Worm (Caenorhabditis elegans) whole organism, late embryonic: Measurements from ENCODE around the gene alh-12.

Experiments
- C38D4.7 ChIP-seq: fragments of 200-800 bp; sonication (Bioruptor generic); optimal IDR thresholded peaks from 2 replicates; lab custom pipeline; 2018; ENCODE audit warnings: mild to moderate bottlenecking, missing genetic modification characterization, moderate library complexity, missing compliant biosample characterization
- F13H6.1 ChIP-seq: sonication (generic microtip); optimal IDR thresholded peaks from 2 replicates; lab custom pipeline; 2016; ENCODE audit warnings: missing genetic modification characterization, missing compliant biosample characterization
- K02D7.2 ChIP-seq: sonication (generic microtip); optimal IDR thresholded peaks from 2 replicates; lab custom pipeline; 2017; ENCODE audit warnings: mild to moderate bottlenecking, missing genetic modification characterization, missing compliant biosample characterization
- K09A11.1 ChIP-seq: sonication (generic microtip); optimal IDR thresholded peaks from 2 replicates; lab custom pipeline; 2017; ENCODE audit warnings: antibody characterized with exemption, mild to moderate bottlenecking, missing genetic modification characterization, missing compliant biosample characterization; ENCODE audit not compliant: insufficient read depth
- T23F11.4 ChIP-seq: fragments of 200-800 bp; sonication (Bioruptor generic); optimal IDR thresholded peaks from 2 replicates; lab custom pipeline; 2018; ENCODE audit warnings: mild to moderate bottlenecking, missing genetic modification characterization, missing compliant biosample characterization
- ama-1 ChIP-seq: fragments of 150-350 bp; optimal IDR thresholded peaks from 2 replicates; lab custom pipeline; 2014
- ceh-14 ChIP-seq: sonication (generic microtip); optimal IDR thresholded peaks from 2 replicates; lab custom pipeline; 2016; ENCODE audit warnings: missing genotype, missing genetic modification characterization, missing compliant biosample characterization
- ceh-2 ChIP-seq: sonication (generic microtip); optimal IDR thresholded peaks from 2 replicates; lab custom pipeline; 2016; ENCODE audit warnings: missing genotype, missing genetic modification characterization, missing compliant biosample characterization
- ceh-24 ChIP-seq: sonication (generic microtip); optimal IDR thresholded peaks from 2 replicates; lab custom pipeline; 2016; ENCODE audit warnings: mild to moderate bottlenecking, missing genetic modification characterization, missing compliant biosample characterization
- ceh-30 ChIP-seq: fragments of 150-350 bp; optimal IDR thresholded peaks from 2 replicates; lab custom pipeline; 2014; ENCODE audit warnings: missing biosample characterization, missing genetic modification characterization
- ceh-31 ChIP-seq: sonication (generic microtip); optimal IDR thresholded peaks from 2 replicates; lab custom pipeline; 2016; ENCODE audit warnings: missing genetic modification characterization, missing compliant biosample characterization
- ceh-34 ChIP-seq: sonication (generic microtip); optimal IDR thresholded peaks from 2 replicates; lab custom pipeline; 2016; ENCODE audit warnings: mild to moderate bottlenecking, missing genetic modification characterization, missing compliant biosample characterization
- ceh-45 ChIP-seq: fragments of 200-800 bp; sonication (Bioruptor generic); IDR thresholded peaks from 2 replicates; pipeline ENCODE4 v1.3.6; 2022; ENCODE audit warnings: missing genetic modification reagents, missing genetic modification characterization, missing compliant biosample characterization
- ceh-6 ChIP-seq: fragments of 200-800 bp; sonication (Bioruptor generic); optimal IDR thresholded peaks from 2 replicates; lab custom pipeline; 2018; ENCODE audit warnings: mild to moderate bottlenecking, missing genetic modification characterization, missing compliant biosample characterization
- ceh-9 ChIP-seq: sonication (generic microtip); optimal IDR thresholded peaks from 2 replicates; lab custom pipeline; 2016; ENCODE audit warnings: mild to moderate bottlenecking, missing genetic modification characterization, inconsistent platforms, missing compliant biosample characterization
- che-1 ChIP-seq: sonication (generic microtip); optimal IDR thresholded peaks from 2 replicates; lab custom pipeline; 2016; ENCODE audit warnings: mild to moderate bottlenecking, missing genetic modification characterization, missing compliant biosample characterization
- elt-4 ChIP-seq: sonication (generic microtip); optimal IDR thresholded peaks from 2 replicates; lab custom pipeline; 2016; ENCODE audit warnings: missing genetic modification characterization, missing compliant biosample characterization
- ets-4 ChIP-seq: sonication (generic microtip); optimal IDR thresholded peaks from 2 replicates; lab custom pipeline; 2016; ENCODE audit warnings: missing genetic modification characterization, missing compliant biosample characterization
- eyg-1 ChIP-seq: sonication (generic microtip); optimal IDR thresholded peaks from 2 replicates; lab custom pipeline; 2016; ENCODE audit warnings: missing genotype, missing genetic modification characterization, missing compliant biosample characterization
- fax-1 ChIP-seq: sonication (generic microtip); optimal IDR thresholded peaks from 2 replicates; lab custom pipeline; 2016; ENCODE audit warnings: missing genotype, missing genetic modification characterization, missing compliant biosample characterization
- fkh-10 ChIP-seq: fragments of 150-350 bp; optimal IDR thresholded peaks from 2 replicates; lab custom pipeline; 2014; ENCODE audit warnings: missing biosample characterization, missing genetic modification reagents, missing genetic modification characterization
- fkh-6 ChIP-seq: sonication (generic microtip); optimal IDR thresholded peaks from 2 replicates; lab custom pipeline; 2016; ENCODE audit warnings: missing genetic modification characterization, missing compliant biosample characterization
- gmeb-2 ChIP-seq: sonication (generic microtip); optimal IDR thresholded peaks from 2 replicates; lab custom pipeline; 2016; ENCODE audit warnings: missing genetic modification characterization, inconsistent platforms, missing compliant biosample characterization
- hlh-13 ChIP-seq: fragments of 200-800 bp; sonication (Bioruptor generic); optimal IDR thresholded peaks from 2 replicates; lab custom pipeline; 2018; ENCODE audit warnings: mild to moderate bottlenecking, missing genetic modification characterization, missing compliant biosample characterization
- hlh-30 ChIP-seq: sonication (generic microtip); optimal IDR thresholded peaks from 2 replicates; lab custom pipeline; 2017; ENCODE audit warnings: antibody characterized with exemption, missing genetic modification characterization, missing compliant biosample characterization; ENCODE audit not compliant: insufficient read depth
- lim-6 ChIP-seq: sonication (generic microtip); optimal IDR thresholded peaks from 2 replicates; lab custom pipeline; 2016; ENCODE audit warnings: missing genetic modification characterization, missing compliant biosample characterization
- nfya-1 ChIP-seq: sonication (generic microtip); optimal IDR thresholded peaks from 2 replicates; lab custom pipeline; 2017; ENCODE audit warnings: missing genetic modification characterization, mild to moderate bottlenecking, missing compliant biosample characterization, antibody characterized with exemption, moderate library complexity
- nhr-11 ChIP-seq: fragments of 150-350 bp; optimal IDR thresholded peaks from 2 replicates; lab custom pipeline; 2014; ENCODE audit warnings: missing biosample characterization, missing genetic modification characterization
- nhr-232 ChIP-seq: sonication (generic microtip); optimal IDR thresholded peaks from 2 replicates; lab custom pipeline; 2016; ENCODE audit warnings: missing genetic modification characterization, missing compliant biosample characterization
- npax-4 ChIP-seq: sonication (generic microtip); optimal IDR thresholded peaks from 2 replicates; lab custom pipeline; 2016; ENCODE audit warnings: missing genetic modification characterization, missing compliant biosample characterization
- pag-3 ChIP-seq: sonication (generic microtip); optimal IDR thresholded peaks from 2 replicates; lab custom pipeline; 2016; ENCODE audit warnings: missing compliant biosample characterization, missing genetic modification characterization, borderline replicate concordance
- ref-2 ChIP-seq: sonication (generic microtip); optimal IDR thresholded peaks from 2 replicates; lab custom pipeline; 2016; ENCODE audit warnings: missing genetic modification characterization, missing compliant biosample characterization
- sdc-2 ChIP-seq: sonication (generic microtip); optimal IDR thresholded peaks from 2 replicates; lab custom pipeline; 2016; ENCODE audit warnings: missing genotype, missing genetic modification characterization, missing compliant biosample characterization
- sox-2 ChIP-seq: fragments of 200-800 bp; sonication (Bioruptor generic); IDR thresholded peaks from 2 replicates; pipeline ENCODE4 v1.3.6; 2022; ENCODE audit warnings: missing genetic modification reagents, missing genetic modification characterization, missing compliant biosample characterization
- sox-4 ChIP-seq: sonication (generic microtip); optimal IDR thresholded peaks from 2 replicates; lab custom pipeline; 2017; ENCODE audit warnings: mild to moderate bottlenecking, missing genetic modification characterization, inconsistent platforms, missing compliant biosample characterization
- syd-9 ChIP-seq: sonication (generic microtip); optimal IDR thresholded peaks from 2 replicates; lab custom pipeline; 2016; ENCODE audit warnings: mild to moderate bottlenecking, missing genetic modification characterization, moderate library complexity, missing compliant biosample characterization
- unc-86 ChIP-seq: sonication (generic microtip); optimal IDR thresholded peaks from 2 replicates; lab custom pipeline; 2016; ENCODE audit warnings: missing genetic modification characterization, missing compliant biosample characterization
- ztf-16 ChIP-seq: sonication (generic microtip); optimal IDR thresholded peaks from 2 replicates; lab custom pipeline; 2017; ENCODE audit warnings: missing genetic modification characterization, missing compliant biosample characterization

alh-12 gene

ce11 chrIII:7489055-7489534 lies 35.2 kb downstream of the alh-12 start, which contains the start of gene mup-4:
mup-4 (minus strand) TSS chrIII:7489105.
- TF ChIP-seq ceh-9 (tag; lab: Kevin White, UChicago) (no peak), ceh-45 (GFP tag; lab: Robert Waterston, UW) (no peak), nfya-1 (tag; lab: Kevin White, UChicago) (peak; percentile 18), ceh-6 (GFP tag; lab: Kevin White, UChicago) (no peak), ceh-31 (tag; lab: Kevin White, UChicago) (no peak)

DNA sequence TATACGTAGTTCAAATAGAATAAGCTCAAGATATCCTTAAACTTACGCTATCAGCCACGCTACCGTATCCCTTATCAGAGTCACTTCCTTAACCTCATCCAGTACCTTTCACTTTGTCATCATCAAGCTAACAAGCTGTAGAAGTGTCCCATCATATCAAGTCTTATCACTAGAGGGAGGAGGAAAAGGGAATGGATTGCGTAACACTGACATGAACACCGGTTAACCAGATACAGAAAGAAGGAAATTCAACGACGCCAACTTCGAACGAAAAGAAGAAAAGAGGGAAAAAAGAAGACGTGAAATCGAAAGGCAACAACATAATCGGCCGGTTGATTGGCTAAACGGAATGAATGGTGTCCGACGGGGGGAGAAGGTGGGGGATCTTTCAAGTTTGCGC lies 36.2 kb downstream of the alh-12 start:
- no peak for TF ChIP-seq gmeb-2 (tag; lab: Kevin White, UChicago)
- TF ChIP-seq ref-2 (tag; lab: Kevin White, UChicago), result peak; percentile 33
- TF ChIP-seq, all 69 proteins: peak for 1

- TF ChIP-seq sdc-2 (tag; lab: Kevin White, UChicago) (no peak), che-1 (no peak), lim-6 (no peak), syd-9 (tag; lab: Kevin White, UChicago) (no peak), sox-2 (GFP tag; lab: Robert Waterston, UW) (no peak), K02D7.2 (tag; lab: Kevin White, UChicago) (no peak), ceh-30 (tag; lab: Kevin White, UChicago) (no peak), ceh-14 (tag; lab: Kevin White, UChicago) (no peak), nhr-11 (tag; lab: Kevin White, UChicago) (no peak), gmeb-2 (tag; lab: Kevin White, UChicago) (no peak), unc-86 (no peak), nfya-1 (tag; lab: Kevin White, UChicago) (no peak), hlh-30 (tag; lab: Kevin White, UChicago) (no peak), ceh-34 (tag; lab: Kevin White, UChicago) (no peak), pag-3 (no peak)
- TF ChIP-seq, all 69 proteins: peak for 0
Measured at ce11 chrIII:7491931-7492330, 38.1 kb downstream of the alh-12 start.

DNA sequence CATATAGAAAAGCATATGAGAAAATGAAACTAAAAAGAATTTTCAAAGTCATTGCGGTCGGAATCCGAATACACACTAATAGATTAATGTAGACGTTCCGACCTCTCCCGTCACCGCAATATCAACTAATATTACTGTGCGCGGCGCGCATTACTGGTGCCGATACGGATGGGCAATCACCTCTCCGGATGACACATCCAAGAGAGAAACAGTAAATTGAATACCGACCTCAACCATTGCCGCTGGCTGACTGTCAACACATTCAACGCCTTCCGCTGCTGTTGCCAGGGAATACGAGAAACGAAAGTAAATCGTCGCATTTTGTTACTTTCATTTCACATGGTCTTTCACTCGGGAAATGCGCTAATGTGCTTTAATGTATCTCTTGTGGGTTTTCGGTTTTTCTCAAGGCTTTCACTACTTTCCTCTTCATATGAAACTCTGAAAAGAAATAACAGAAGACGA lies 41.0 kb downstream of the alh-12 start:
- TF ChIP-seq sdc-2 (tag; lab: Kevin White, UChicago) (no peak), ama-1 (lab: Kevin White, UChicago) (peak; percentile 51), ceh-24 (tag; lab: Kevin White, UChicago) (no peak), ceh-2 (tag; lab: Kevin White, UChicago) (no peak)

ce11 chrIII:7495616-7496146 lies 41.8 kb downstream of the alh-12 start:
- no peak for TF ChIP-seq ceh-14 (tag; lab: Kevin White, UChicago)
- TF ChIP-seq ets-4 (tag; lab: Kevin White, UChicago), result no peak

- TF ChIP-seq ceh-6 (GFP tag; lab: Kevin White, UChicago) (no peak), F13H6.1 (tag; lab: Kevin White, UChicago) (no peak), ceh-31 (tag; lab: Kevin White, UChicago) (no peak), fkh-6 (no peak), nhr-11 (tag; lab: Kevin White, UChicago) (no peak), pag-3 (no peak), nhr-232 (tag; lab: Kevin White, UChicago) (no peak), T23F11.4 (GFP tag; lab: Kevin White, UChicago) (no peak), ref-2 (tag; lab: Kevin White, UChicago) (no peak)
Measured at ce11 chrIII:7497782-7498266, 44.0 kb downstream of the alh-12 start, which contains the start of gene cgh-1. cgh-1 (minus strand) TSS chrIII:7497832.

DNA sequence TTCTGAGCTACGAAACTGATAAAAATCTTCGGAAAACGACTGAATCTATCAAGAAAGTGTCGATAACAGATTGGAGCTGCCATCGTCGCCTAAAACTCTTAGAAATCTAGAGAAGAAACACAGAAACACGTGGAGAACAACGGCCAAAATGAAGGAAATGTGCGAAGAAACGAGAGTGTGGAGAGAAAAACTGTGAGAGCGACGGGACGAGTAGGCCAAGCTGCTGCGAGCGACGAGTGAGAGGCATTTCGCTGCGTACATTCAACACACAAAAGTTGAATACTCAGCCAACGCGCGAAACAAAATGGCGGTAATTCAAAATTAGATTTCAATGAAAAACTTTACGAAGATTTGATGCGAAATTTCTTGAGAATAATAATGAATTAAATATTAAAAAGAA lies 44.5 kb downstream of the alh-12 start:
- no peak for TF ChIP-seq fkh-10 (GFP tag; lab: Kevin White, UChicago)
- no peak for TF ChIP-seq eyg-1 (tag; lab: Kevin White, UChicago)
- TF ChIP-seq sdc-2 (tag; lab: Kevin White, UChicago), result no peak
- no peak for TF ChIP-seq npax-4 (tag; lab: Kevin White, UChicago)
- no peak for TF ChIP-seq C38D4.7 (GFP tag; lab: Kevin White, UChicago)
- TF ChIP-seq sox-4, result no peak
- TF ChIP-seq fax-1, result no peak
- TF ChIP-seq ets-4 (tag; lab: Kevin White, UChicago), result peak; percentile 26
- no peak for TF ChIP-seq hlh-13 (GFP tag; lab: Kevin White, UChicago)
- TF ChIP-seq unc-86, result no peak
- no peak for TF ChIP-seq elt-4 (tag; lab: Kevin White, UChicago)
- no peak for TF ChIP-seq ztf-16 (tag; lab: Kevin White, UChicago)
- no peak for TF ChIP-seq ceh-2 (tag; lab: Kevin White, UChicago)
- no peak for TF ChIP-seq ceh-45 (GFP tag; lab: Robert Waterston, UW)
- no peak for TF ChIP-seq K09A11.1 (tag; lab: Kevin White, UChicago)
- TF ChIP-seq F13H6.1 (tag; lab: Kevin White, UChicago), result no peak
